Worm (Caenorhabditis elegans) whole organism, young adult: ENCODE results near the gene set-22.

ENCODE experiments used
- B0035.1 ChIP-seq: sonication (generic microtip); optimal IDR thresholded peaks from 2 replicates; lab custom pipeline; 2016; ENCODE audit warnings: missing genetic modification characterization, mild to moderate bottlenecking, missing compliant biosample characterization, missing genotype, missing genetic modification reagents
- B0261.1 ChIP-seq: sonication (generic microtip); optimal IDR thresholded peaks from 2 replicates; lab custom pipeline; 2016; ENCODE audit warnings: mild to moderate bottlenecking, missing genetic modification characterization, moderate library complexity, missing compliant biosample characterization
- F23B12.7 ChIP-seq: sonication (generic microtip); optimal IDR thresholded peaks from 2 replicates; lab custom pipeline; 2017; ENCODE audit warnings: missing genetic modification characterization, mild to moderate bottlenecking, missing compliant biosample characterization, antibody characterized with exemption, moderate library complexity; ENCODE audit not compliant: insufficient read depth
- F33H1.4 ChIP-seq: fragments of 200-800 bp; sonication (Bioruptor generic); IDR thresholded peaks from 2 replicates; pipeline ENCODE4 v1.3.6; 2022; ENCODE audit warnings: missing genetic modification reagents, missing genetic modification characterization, missing compliant biosample characterization
- F49E8.2 ChIP-seq: sonication (generic microtip); optimal IDR thresholded peaks from 3 replicates; lab custom pipeline; 2017; ENCODE audit warnings: missing genetic modification characterization, mild to moderate bottlenecking, missing compliant biosample characterization, antibody characterized with exemption, moderate library complexity; ENCODE audit not compliant: insufficient read depth
- F52B5.7 ChIP-seq: sonication (generic microtip); optimal IDR thresholded peaks from 2 replicates; lab custom pipeline; 2016; ENCODE audit warnings: mild to moderate bottlenecking, missing genetic modification characterization, missing compliant biosample characterization
- F55B11.4 ChIP-seq: sonication (generic microtip); optimal IDR thresholded peaks from 2 replicates; lab custom pipeline; 2016; ENCODE audit warnings: missing compliant biosample characterization, missing genetic modification characterization, borderline replicate concordance; ENCODE audit not compliant: insufficient read depth
- K12H6.12 ChIP-seq: fragments of 200-800 bp; sonication (Bioruptor generic); optimal IDR thresholded peaks from 2 replicates; lab custom pipeline; 2018; ENCODE audit warnings: mild to moderate bottlenecking, missing genetic modification characterization, missing compliant biosample characterization
- Y56A3A.18 ChIP-seq: fragments of 200-800 bp; sonication (Bioruptor generic); IDR thresholded peaks from 2 replicates; pipeline ENCODE4 v1.3.6; 2022; ENCODE audit warnings: missing genetic modification reagents, missing genetic modification characterization, missing compliant biosample characterization
- Y79H2A.3 ChIP-seq: fragments of 200-800 bp; sonication (Bioruptor generic); conservative IDR thresholded peaks from 2 replicates; pipeline ENCODE4 v1.3.6; 2022; ENCODE audit warnings: missing genetic modification reagents, missing genetic modification characterization, missing compliant biosample characterization
- Y95B8A.8 ChIP-seq: fragments of 200-800 bp; sonication (Bioruptor generic); IDR thresholded peaks from 2 replicates; pipeline ENCODE4 v1.3.6; 2022; ENCODE audit warnings: missing genetic modification reagents, missing genetic modification characterization, missing compliant biosample characterization
- akir-1 ChIP-seq: fragments of 200-800 bp; sonication (Bioruptor generic); optimal IDR thresholded peaks from 2 replicates; lab custom pipeline; 2018; ENCODE audit warnings: mild to moderate bottlenecking, missing genetic modification characterization, moderate library complexity, missing compliant biosample characterization
- aptf-3 ChIP-seq: fragments of 200-800 bp; sonication (Bioruptor generic); IDR thresholded peaks from 2 replicates; pipeline ENCODE4 v1.3.6; 2022; ENCODE audit warnings: missing genetic modification characterization, missing compliant biosample characterization
- attf-3 ChIP-seq: fragments of 200-800 bp; sonication (Bioruptor generic); conservative IDR thresholded peaks from 2 replicates; pipeline ENCODE4 v1.3.6; 2022; ENCODE audit warnings: missing genetic modification reagents, missing genetic modification characterization, missing compliant biosample characterization
- bed-2 ChIP-seq: fragments of 200-800 bp; sonication (Bioruptor generic); IDR thresholded peaks from 2 replicates; pipeline ENCODE4 v1.3.6; 2022; ENCODE audit warnings: missing genetic modification reagents, missing genetic modification characterization, missing compliant biosample characterization
- cebp-1 ChIP-seq, 2 experiments: fragments of 200-800 bp in 1 of 2; sonication (Bioruptor generic) in 1 of 2; sonication (generic microtip) in 1 of 2; IDR thresholded peaks in 1 of 2; optimal IDR thresholded peaks in 1 of 2; 2 replicates each; pipeline versions ENCODE4 v1.3.6 to Lab custom; 2017 to 2022; ENCODE audit warnings: missing compliant biosample characterization in 2 of 2, missing genetic modification characterization in 2 of 2, mild to moderate bottlenecking in 1 of 2, missing genetic modification reagents in 1 of 2, moderate library complexity in 1 of 2
- cebp-2 ChIP-seq: fragments of 200-800 bp; sonication (Bioruptor generic); IDR thresholded peaks from 2 replicates; pipeline ENCODE4 v1.3.6; 2022; ENCODE audit warnings: missing genetic modification characterization, missing compliant biosample characterization
- ceh-100 ChIP-seq: fragments of 200-800 bp; sonication (Bioruptor generic); IDR thresholded peaks from 2 replicates; pipeline ENCODE4 v1.3.6; 2022; ENCODE audit warnings: missing genetic modification reagents, missing genetic modification characterization, missing compliant biosample characterization
- ceh-27 ChIP-seq: fragments of 200-800 bp; sonication (Bioruptor generic); optimal IDR thresholded peaks from 2 replicates; lab custom pipeline; 2018; ENCODE audit warnings: mild to moderate bottlenecking, missing genetic modification characterization, moderate library complexity, missing compliant biosample characterization
- die-1 ChIP-seq: sonication (generic microtip); optimal IDR thresholded peaks from 2 replicates; lab custom pipeline; 2016; ENCODE audit warnings: missing genotype, mild to moderate bottlenecking, missing genetic modification characterization, missing compliant biosample characterization
- dox-1 ChIP-seq: fragments of 200-800 bp; sonication (Bioruptor generic); IDR thresholded peaks from 2 replicates; pipeline ENCODE4 v1.3.6; 2022; ENCODE audit warnings: missing genetic modification reagents, missing genetic modification characterization, missing compliant biosample characterization
- dpff-1 ChIP-seq: sonication (generic microtip); optimal IDR thresholded peaks from 2 replicates; lab custom pipeline; 2017; ENCODE audit warnings: mild to moderate bottlenecking, missing genetic modification characterization, missing compliant biosample characterization
- dpl-1 ChIP-seq: fragments of 150-350 bp; optimal IDR thresholded peaks from 2 replicates; lab custom pipeline; 2014; ENCODE audit warnings: missing biosample characterization, missing genetic modification reagents, missing genetic modification characterization
- egl-18 ChIP-seq: fragments of 200-800 bp; sonication (Bioruptor generic); IDR thresholded peaks from 2 replicates; pipeline ENCODE4 v1.3.6; 2022; ENCODE audit warnings: missing genetic modification reagents, missing genetic modification characterization, missing compliant biosample characterization
- egl-44 ChIP-seq: fragments of 200-800 bp; sonication (Bioruptor generic); IDR thresholded peaks from 2 replicates; pipeline ENCODE4 v1.3.6; 2022; ENCODE audit warnings: missing genetic modification reagents, missing genetic modification characterization, missing compliant biosample characterization
- hmg-20 ChIP-seq: fragments of 200-800 bp; sonication (Bioruptor generic); IDR thresholded peaks from 2 replicates; pipeline ENCODE4 v1.3.6; 2022; ENCODE audit warnings: missing genetic modification reagents, missing genetic modification characterization, missing compliant biosample characterization
- let-526 ChIP-seq: fragments of 200-800 bp; sonication (Bioruptor generic); IDR thresholded peaks from 2 replicates; pipeline ENCODE4 v1.3.6; 2022; ENCODE audit warnings: missing genetic modification reagents, missing genetic modification characterization, missing compliant biosample characterization
- lin-35 ChIP-seq, 3 experiments: fragments of 150-350 bp in 2 of 3; sonication (generic microtip) in 1 of 3; optimal IDR thresholded peaks; 2 replicates each; lab custom pipeline; 2014 to 2018; ENCODE audit warnings: missing biosample characterization in 3 of 3, missing genetic modification characterization in 3 of 3, missing genetic modification reagents in 3 of 3
- lsl-1 ChIP-seq: fragments of 200-800 bp; sonication (Bioruptor generic); optimal IDR thresholded peaks from 2 replicates; lab custom pipeline; 2018; ENCODE audit warnings: mild to moderate bottlenecking, missing genetic modification characterization, moderate library complexity, missing compliant biosample characterization
- madf-10 ChIP-seq: sonication (generic microtip); optimal IDR thresholded peaks from 2 replicates; lab custom pipeline; 2016; ENCODE audit warnings: mild to moderate bottlenecking, missing genetic modification characterization, missing compliant biosample characterization
- nhr-120 ChIP-seq: fragments of 200-800 bp; sonication (Bioruptor generic); IDR thresholded peaks from 2 replicates; pipeline ENCODE4 v1.3.6; 2022; ENCODE audit warnings: missing genetic modification characterization, missing compliant biosample characterization
- nhr-27 ChIP-seq: fragments of 200-800 bp; sonication (Bioruptor generic); optimal IDR thresholded peaks from 2 replicates; lab custom pipeline; 2018; ENCODE audit warnings: mild to moderate bottlenecking, missing genetic modification characterization, moderate library complexity, missing compliant biosample characterization
- nhr-80 ChIP-seq: sonication (generic microtip); optimal IDR thresholded peaks from 2 replicates; lab custom pipeline; 2016; ENCODE audit warnings: missing genetic modification characterization, missing compliant biosample characterization
- rec-8 ChIP-seq, 2 experiments: sonication (generic microtip); optimal IDR thresholded peaks; 2 replicates each; lab custom pipeline; 2016; ENCODE audit warnings: mild to moderate bottlenecking in 2 of 2, missing genetic modification characterization in 2 of 2, missing genetic modification reagents in 2 of 2, missing genotype in 2 of 2, missing biosample characterization in 1 of 2, missing compliant biosample characterization in 1 of 2, moderate library complexity in 1 of 2
- snpc-3.4 ChIP-seq: sonication (generic microtip); optimal IDR thresholded peaks from 2 replicates; lab custom pipeline; 2017; ENCODE audit warnings: missing genetic modification characterization, mild to moderate bottlenecking, missing compliant biosample characterization, antibody characterized with exemption, moderate library complexity, missing genotype, missing genetic modification reagents
- snpc-4 ChIP-seq, 5 experiments: fragments of 150-350 bp in 1 of 5; sonication (generic microtip) in 4 of 5; optimal IDR thresholded peaks; 2 replicates each; lab custom pipeline; 2014 to 2018; ENCODE audit warnings: missing genetic modification characterization in 5 of 5, missing biosample characterization in 3 of 5, antibody characterized with exemption in 2 of 5, mild to moderate bottlenecking in 2 of 5, missing compliant biosample characterization in 2 of 5, missing genotype in 2 of 5, moderate library complexity in 2 of 5, missing genetic modification reagents in 1 of 5
- sptf-2 ChIP-seq: fragments of 200-800 bp; sonication (Bioruptor generic); optimal IDR thresholded peaks from 2 replicates; lab custom pipeline; 2018; ENCODE audit warnings: mild to moderate bottlenecking, missing genetic modification characterization, missing compliant biosample characterization
- tbp1 ChIP-seq: fragments of 200-800 bp; sonication (Bioruptor generic); optimal IDR thresholded peaks from 2 replicates; lab custom pipeline; 2018; ENCODE audit warnings: mild to moderate bottlenecking, missing genetic modification characterization, missing compliant biosample characterization
- tbx-9 ChIP-seq: sonication (generic microtip); optimal IDR thresholded peaks from 2 replicates; lab custom pipeline; 2016; ENCODE audit warnings: borderline replicate concordance, missing genetic modification characterization, inconsistent platforms, missing compliant biosample characterization
- tlf-1 ChIP-seq: fragments of 200-800 bp; sonication (Bioruptor generic); optimal IDR thresholded peaks from 2 replicates; lab custom pipeline; 2018; ENCODE audit warnings: mild to moderate bottlenecking, missing genetic modification characterization, missing compliant biosample characterization
- unc-62 ChIP-seq: fragments of 150-350 bp; optimal IDR thresholded peaks from 2 replicates; lab custom pipeline; 2014; ENCODE audit warnings: missing biosample characterization, missing genetic modification reagents, missing genetic modification characterization
- ztf-18 ChIP-seq: sonication (generic microtip); optimal IDR thresholded peaks from 2 replicates; lab custom pipeline; 2016; ENCODE audit warnings: missing genotype, mild to moderate bottlenecking, missing genetic modification characterization, missing compliant biosample characterization
- ztf-26 ChIP-seq: sonication (generic microtip); optimal IDR thresholded peaks from 2 replicates; lab custom pipeline; 2017; ENCODE audit warnings: missing genetic modification characterization, missing compliant biosample characterization
- ztf-6 ChIP-seq: fragments of 200-800 bp; sonication (Bioruptor generic); IDR thresholded peaks from 2 replicates; pipeline ENCODE4 v1.3.6; 2022; ENCODE audit warnings: missing genetic modification reagents, missing genetic modification characterization, missing compliant biosample characterization

set-22 gene

DNA sequence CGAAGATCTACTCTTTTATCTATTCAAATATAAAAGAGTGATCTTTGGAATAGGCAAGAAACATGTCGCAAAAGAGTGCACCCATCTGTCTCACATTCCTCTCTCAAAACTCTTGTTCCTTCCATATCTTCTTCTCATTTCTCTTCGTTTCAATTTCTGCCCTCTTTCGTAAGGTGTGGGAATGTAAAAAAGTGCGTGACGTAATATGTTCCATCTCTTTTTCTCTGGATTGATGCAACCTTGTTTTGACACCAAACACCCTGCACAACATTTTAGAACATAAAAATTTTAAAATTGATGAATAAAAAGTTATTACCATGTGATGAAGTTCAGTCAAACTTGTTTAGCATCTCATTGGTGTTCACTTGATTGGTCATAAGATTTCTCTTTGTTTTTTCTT lies 30.4 kb downstream of the set-22 start:
- no peak for TF ChIP-seq ztf-26 (tag; lab: Kevin White, UChicago)
- TF ChIP-seq lin-35 (GFP tag; optimal IDR thresholded peaks at IDR 0.05; lab: Kevin White, UChicago), result peak in 1 of 3 experiments; percentile 14
- TF ChIP-seq cebp-1 (GFP tag; IDR thresholded peaks at IDR 0.05; lab: Robert Waterston, UW), result no peak
- peak; percentile 22 for TF ChIP-seq cebp-1 (tag; optimal IDR thresholded peaks at IDR 0.05; lab: Kevin White, UChicago)
- no peak for TF ChIP-seq nhr-120 (GFP tag; lab: Robert Waterston, UW)

DNA sequence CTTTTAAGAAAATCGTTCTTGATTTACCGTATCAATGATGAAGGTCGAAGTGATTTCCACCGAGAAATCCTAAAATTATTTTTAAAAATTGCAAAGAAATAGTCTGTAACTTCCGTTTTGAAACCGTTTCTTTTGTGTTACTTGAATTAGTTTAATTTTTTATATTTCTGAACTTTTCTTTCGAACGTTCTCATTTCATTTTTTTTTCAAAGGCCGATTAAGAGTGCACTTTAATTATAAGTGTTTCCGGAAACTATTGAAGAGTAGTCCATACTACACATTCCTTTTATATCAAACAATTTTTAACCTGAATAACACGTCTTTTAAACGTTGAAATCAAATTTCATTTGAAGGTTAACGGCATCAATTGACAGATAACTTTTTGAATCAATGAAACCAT lies 30.9 kb downstream of the set-22 start:
- TF ChIP-seq F23B12.7, result no peak
- TF ChIP-seq die-1 (tag; lab: Kevin White, UChicago), result no peak
- TF ChIP-seq dpff-1 (tag; lab: Kevin White, UChicago), result no peak
- TF ChIP-seq nhr-27, result no peak
- no peak for TF ChIP-seq nhr-80 (tag; lab: Kevin White, UChicago)
- no peak for TF ChIP-seq cebp-1 (GFP tag; IDR thresholded peaks at IDR 0.05; lab: Robert Waterston, UW)
- TF ChIP-seq cebp-1 (tag; optimal IDR thresholded peaks at IDR 0.05; lab: Kevin White, UChicago), result no peak
- no peak for TF ChIP-seq let-526 (GFP tag; lab: Robert Waterston, UW)
- no peak for TF ChIP-seq K12H6.12
- TF ChIP-seq ceh-27 (GFP tag; lab: Kevin White, UChicago), result no peak
- TF ChIP-seq F49E8.2 (tag; lab: Kevin White, UChicago), result no peak
- TF ChIP-seq F55B11.4 (tag; lab: Kevin White, UChicago), result no peak
- TF ChIP-seq akir-1 (GFP tag; lab: Kevin White, UChicago), result no peak
- no peak for TF ChIP-seq sptf-2 (GFP tag; lab: Kevin White, UChicago)
- no peak for TF ChIP-seq F52B5.7
- no peak for TF ChIP-seq hmg-20 (GFP tag; lab: Robert Waterston, UW)
- no peak for TF ChIP-seq tbx-9 (tag; lab: Kevin White, UChicago)
- no peak for TF ChIP-seq unc-62 (GFP tag; lab: Kevin White, UChicago)
- TF ChIP-seq ztf-6 (GFP tag; lab: Robert Waterston, UW), result no peak
- no peak for TF ChIP-seq ztf-18 (tag; lab: Kevin White, UChicago)

DNA sequence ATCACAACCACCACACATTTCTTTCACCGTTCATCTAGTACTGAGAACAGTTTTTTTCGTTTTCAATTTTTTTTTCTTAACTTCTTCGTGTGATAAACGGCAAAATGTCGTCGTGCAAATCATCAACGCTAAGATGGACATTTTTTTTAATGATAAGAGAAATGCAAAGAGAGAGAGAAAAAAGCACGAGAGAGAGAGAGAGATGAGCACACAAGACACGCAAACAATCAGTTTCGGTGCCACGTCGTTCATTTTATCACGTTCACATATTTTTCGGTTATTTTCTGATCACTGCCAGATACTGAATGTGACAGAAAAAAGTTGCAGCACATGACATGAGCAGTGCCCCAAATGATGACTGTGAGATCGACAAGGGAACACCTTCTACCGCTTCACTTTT lies 31.5 kb downstream of the set-22 start, which contains the start of gene egl-9:
Gene egl-9, plus strand, starts transcription at position 328 of the 400 bp plus-strand sequence.
- TF ChIP-seq ceh-100 (GFP tag; lab: Robert Waterston, UW), result no peak
- TF ChIP-seq F49E8.2 (tag; lab: Kevin White, UChicago), result no peak
- no peak for TF ChIP-seq Y56A3A.18 (GFP tag; lab: Robert Waterston, UW)
- peak; percentile 32 for TF ChIP-seq tbp1 (GFP tag; lab: Kevin White, UChicago)
- TF ChIP-seq F33H1.4 (GFP tag; lab: Robert Waterston, UW), result no peak
- no peak for TF ChIP-seq egl-44
- no peak for TF ChIP-seq snpc-3.4 (tag; lab: Kevin White, UChicago)
- no peak for TF ChIP-seq F55B11.4 (tag; lab: Kevin White, UChicago)
- no peak for TF ChIP-seq madf-10 (tag; lab: Kevin White, UChicago)
- no peak for TF ChIP-seq B0035.1 (tag; lab: Kevin White, UChicago)
- no peak for TF ChIP-seq Y95B8A.8 (GFP tag; lab: Robert Waterston, UW)
- no peak for TF ChIP-seq let-526 (GFP tag; lab: Robert Waterston, UW)
- no peak for TF ChIP-seq dpl-1 (GFP tag; lab: Kevin White, UChicago)
- TF ChIP-seq attf-3 (GFP tag; lab: Robert Waterston, UW), result no peak
- TF ChIP-seq B0261.1 (tag; lab: Kevin White, UChicago), result no peak
- no peak for TF ChIP-seq cebp-2 (GFP tag; lab: Robert Waterston, UW)
- TF ChIP-seq tlf-1, result no peak
- TF ChIP-seq aptf-3, result no peak
- no peak for TF ChIP-seq lsl-1 (GFP tag; lab: Kevin White, UChicago)
- TF ChIP-seq egl-18 (GFP tag; lab: Robert Waterston, UW), result no peak
- no peak for TF ChIP-seq Y79H2A.3 (GFP tag; lab: Robert Waterston, UW)
- no peak for TF ChIP-seq rec-8 (tag; optimal IDR thresholded peaks at IDR 0.05; lab: Kevin White, UChicago)
- no peak for TF ChIP-seq snpc-4 (GFP tag; optimal IDR thresholded peaks at IDR 0.05; lab: Kevin White, UChicago)
- no peak for TF ChIP-seq snpc-4 (tag; optimal IDR thresholded peaks at IDR 0.05; lab: Kevin White, UChicago)
- TF ChIP-seq dox-1 (GFP tag; lab: Robert Waterston, UW), result peak; percentile 70
- no peak for TF ChIP-seq bed-2 (GFP tag; lab: Robert Waterston, UW)
